Fruit fly (Drosophila melanogaster): Measurements from ENCODE around the gene CCDC151.

DNA sequence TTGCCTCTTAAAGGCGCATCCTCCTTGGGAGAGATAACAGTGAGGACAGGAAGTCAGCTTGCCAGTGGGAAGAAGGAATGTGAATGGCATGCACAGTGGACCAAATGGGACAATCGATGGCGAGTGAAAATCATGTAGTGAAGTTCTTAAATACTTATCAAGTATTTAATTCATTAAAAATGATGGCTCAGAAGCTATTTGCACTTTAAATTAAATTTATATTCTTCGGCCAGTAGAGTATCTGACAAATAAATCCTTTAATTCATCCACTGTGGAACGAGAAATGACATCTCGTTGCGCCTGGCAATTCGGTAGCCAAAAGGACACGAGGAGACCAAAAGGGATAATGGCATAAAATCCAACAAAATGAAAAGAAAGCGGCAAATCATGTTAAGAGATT, 11.9 kb upstream of the CCDC151 start:
- no peak for TF ChIP-seq tj (GFP tag; optimal IDR thresholded peaks at IDR 0.05)
- TF ChIP-seq CG11617 (GFP tag; optimal IDR thresholded peaks at IDR 0.05) = no peak
- no peak for TF ChIP-seq kay (GFP tag; ENCODE audit: borderline replicate concordance)
- TF ChIP-seq cic (GFP tag; optimal IDR thresholded peaks at IDR 0.05) = no peak
- no peak for TF ChIP-seq CG5204 (GFP tag; optimal IDR thresholded peaks at IDR 0.05)
- TF ChIP-seq ovo (GFP tag; optimal IDR thresholded peaks at IDR 0.05) = no peak
- TF ChIP-seq Hr96 (GFP tag; optimal IDR thresholded peaks at IDR 0.05) = no peak
- no peak for TF ChIP-seq cnc (optimal IDR thresholded peaks at IDR 0.05)
- no peak for TF ChIP-seq Crg-1 (GFP tag; optimal IDR thresholded peaks at IDR 0.05)
- TF ChIP-seq bab1 (GFP tag; optimal IDR thresholded peaks at IDR 0.05) = no peak
- TF ChIP-seq Mnt (GFP tag; optimal IDR thresholded peaks at IDR 0.05) = no peak
- no peak for TF ChIP-seq toe (GFP tag; optimal IDR thresholded peaks at IDR 0.05)
- no peak for TF ChIP-seq CG12768 (GFP tag; optimal IDR thresholded peaks at IDR 0.05)
- TF ChIP-seq CG7045 (GFP tag; optimal IDR thresholded peaks at IDR 0.05) = no peak
